Worm (Caenorhabditis elegans) whole organism, L3 larva: ENCODE results near the gene spp-13.

ENCODE experiments used
- R02D3.7 ChIP-seq: fragments of 150-350 bp; optimal IDR thresholded peaks from 2 replicates; lab custom pipeline; 2014; ENCODE audit warnings: missing biosample characterization, missing genetic modification characterization
- ama-1 ChIP-seq: fragments of 150-350 bp; optimal IDR thresholded peaks from 2 replicates; lab custom pipeline; 2018
- ceh-16 ChIP-seq: sonication (generic microtip); optimal IDR thresholded peaks from 2 replicates; lab custom pipeline; 2017; ENCODE audit warnings: missing biosample characterization, missing genetic modification characterization
- ceh-28 ChIP-seq: fragments of 150-350 bp; optimal IDR thresholded peaks from 2 replicates; lab custom pipeline; 2014; ENCODE audit warnings: missing biosample characterization, missing genetic modification reagents, missing genetic modification characterization
- egl-27 ChIP-seq: sonication (generic microtip); optimal IDR thresholded peaks from 4 replicates; lab custom pipeline; 2017; ENCODE audit warnings: missing biosample characterization, missing genetic modification reagents, missing genetic modification characterization
- egl-5 ChIP-seq: fragments of 150-350 bp; optimal IDR thresholded peaks from 2 replicates; lab custom pipeline; 2017; ENCODE audit warnings: missing biosample characterization, missing genetic modification reagents, missing genetic modification characterization, inconsistent platforms
- elt-2 ChIP-seq: sonication (generic microtip); optimal IDR thresholded peaks from 2 replicates; lab custom pipeline; 2016; ENCODE audit warnings: missing genetic modification reagents, mild to moderate bottlenecking, missing genetic modification characterization, missing compliant biosample characterization
- elt-3 ChIP-seq, 3 experiments: fragments of 150-350 bp in 1 of 3; sonication (generic microtip) in 2 of 3; optimal IDR thresholded peaks; 2 replicates in 2 of 3; 4 replicates in 1 of 3; lab custom pipeline; 2014 to 2017; ENCODE audit warnings: missing biosample characterization in 3 of 3, missing genetic modification characterization in 3 of 3
- fkh-10 ChIP-seq: sonication (generic microtip); optimal IDR thresholded peaks from 2 replicates; lab custom pipeline; 2017; ENCODE audit warnings: missing biosample characterization, missing genetic modification reagents, missing genetic modification characterization
- fos-1 ChIP-seq: fragments of 150-350 bp; optimal IDR thresholded peaks from 2 replicates; lab custom pipeline; 2014; ENCODE audit warnings: missing biosample characterization, missing genetic modification characterization
- lin-15B ChIP-seq: fragments of 150-350 bp; optimal IDR thresholded peaks from 2 replicates; lab custom pipeline; 2014; ENCODE audit warnings: missing biosample characterization, missing genetic modification characterization
- lin-39 ChIP-seq: fragments of 150-350 bp; optimal IDR thresholded peaks from 2 replicates; lab custom pipeline; 2018; ENCODE audit warnings: missing biosample characterization, missing genetic modification reagents, missing genetic modification characterization
- lsy-12 ChIP-seq: sonication (generic microtip); optimal IDR thresholded peaks from 2 replicates; lab custom pipeline; 2016; ENCODE audit warnings: mild to moderate bottlenecking, missing genetic modification characterization, missing compliant biosample characterization
- mdl-1 ChIP-seq: fragments of 150-350 bp; optimal IDR thresholded peaks from 2 replicates; lab custom pipeline; 2014; ENCODE audit warnings: missing biosample characterization, missing genetic modification characterization
- nhr-11 ChIP-seq: fragments of 150-350 bp; optimal IDR thresholded peaks from 2 replicates; lab custom pipeline; 2014; ENCODE audit warnings: missing biosample characterization, missing genetic modification characterization
- nhr-23 ChIP-seq: fragments of 150-350 bp; optimal IDR thresholded peaks from 2 replicates; lab custom pipeline; 2014; ENCODE audit warnings: missing biosample characterization, missing genetic modification reagents, missing genetic modification characterization
- nhr-25 ChIP-seq: sonication (generic microtip); optimal IDR thresholded peaks from 2 replicates; lab custom pipeline; 2017; ENCODE audit warnings: missing biosample characterization, missing genetic modification characterization
- nhr-43 ChIP-seq: sonication (generic microtip); optimal IDR thresholded peaks from 2 replicates; lab custom pipeline; 2016; ENCODE audit warnings: mild to moderate bottlenecking, missing genetic modification characterization, missing compliant biosample characterization; ENCODE audit not compliant: poor library complexity, severe bottlenecking
- nhr-67 ChIP-seq: fragments of 150-350 bp; optimal IDR thresholded peaks from 2 replicates; lab custom pipeline; 2014; ENCODE audit warnings: missing biosample characterization, missing genetic modification characterization
- nhr-76 ChIP-seq: fragments of 150-350 bp; sonication (generic microtip); optimal IDR thresholded peaks from 5 replicates; lab custom pipeline; 2014; ENCODE audit warnings: missing biosample characterization, missing genetic modification characterization
- nhr-77 ChIP-seq: fragments of 150-350 bp; optimal IDR thresholded peaks from 2 replicates; lab custom pipeline; 2014; ENCODE audit warnings: missing biosample characterization, missing genetic modification characterization
- pha-4 ChIP-seq: fragments of 150-350 bp; optimal IDR thresholded peaks from 2 replicates; lab custom pipeline; 2014; ENCODE audit warnings: missing biosample characterization, missing genetic modification reagents, missing genetic modification characterization
- pqm-1 ChIP-seq: fragments of 150-350 bp; optimal IDR thresholded peaks from 2 replicates; lab custom pipeline; 2017; ENCODE audit warnings: missing biosample characterization, missing genetic modification characterization, inconsistent platforms
- sea-2 ChIP-seq: fragments of 150-350 bp; sonication (generic microtip); optimal IDR thresholded peaks from 4 replicates; lab custom pipeline; 2014; ENCODE audit warnings: missing biosample characterization, missing genetic modification reagents, missing genetic modification characterization
- skn-1 ChIP-seq: fragments of 150-350 bp; optimal IDR thresholded peaks from 2 replicates; lab custom pipeline; 2014; ENCODE audit warnings: missing biosample characterization, missing genetic modification characterization
- snpc-4 ChIP-seq: fragments of 150-350 bp; optimal IDR thresholded peaks from 2 replicates; lab custom pipeline; 2014; ENCODE audit warnings: missing biosample characterization, missing genetic modification characterization
- tbx-2 ChIP-seq: sonication (generic microtip); optimal IDR thresholded peaks from 2 replicates; lab custom pipeline; 2016; ENCODE audit warnings: mild to moderate bottlenecking, missing genetic modification characterization, missing compliant biosample characterization
- unc-39 ChIP-seq: sonication (generic microtip); optimal IDR thresholded peaks from 4 replicates; lab custom pipeline; 2017; ENCODE audit warnings: missing biosample characterization, missing genetic modification characterization
- ztf-4 ChIP-seq: fragments of 150-350 bp; optimal IDR thresholded peaks from 2 replicates; lab custom pipeline; 2014; ENCODE audit warnings: missing biosample characterization, missing genetic modification characterization

spp-13 gene

ce11 chrX:8455590-8456166 is 37.4 kb upstream of the spp-13 start, which contains the start of gene dpy-6:
Gene dpy-6 (minus strand): TSS chrX:8455640.
- TF ChIP-seq nhr-23 (tag; lab: Kevin White, UChicago) (peak; percentile 36), lin-39 (tag; lab: Kevin White, UChicago) (no peak), elt-3 (tag; optimal IDR thresholded peaks at IDR 0.05; lab: Kevin White, UChicago) (peak in 1 of 3 experiments; percentile 65)

ce11 chrX:8446108-8446507 is 27.8 kb upstream of the spp-13 start, which contains the start of gene F16F9.1:
Gene F16F9.1 (plus strand): TSS chrX:8446408.
- no peak for TF ChIP-seq pqm-1 (tag; lab: Kevin White, UChicago)
- TF ChIP-seq nhr-76 (tag; lab: Kevin White, UChicago) = no peak
- TF ChIP-seq lin-15B (tag; lab: Kevin White, UChicago) = no peak
- TF ChIP-seq ztf-4 (tag; lab: Kevin White, UChicago) = no peak
- TF ChIP-seq ama-1 (lab: Kevin White, UChicago) = no peak
- TF ChIP-seq R02D3.7 (tag; lab: Kevin White, UChicago) = no peak
- no peak for TF ChIP-seq lsy-12 (tag; lab: Kevin White, UChicago)
- TF ChIP-seq mdl-1 (tag; lab: Kevin White, UChicago) = no peak
- no peak for TF ChIP-seq fkh-10
- TF ChIP-seq elt-3 (tag; optimal IDR thresholded peaks at IDR 0.05; lab: Kevin White, UChicago) = no peak
- TF ChIP-seq snpc-4 (tag; lab: Kevin White, UChicago) = no peak
- no peak for TF ChIP-seq nhr-25 (tag; lab: Kevin White, UChicago)
- no peak for TF ChIP-seq nhr-67 (tag; lab: Kevin White, UChicago)
- no peak for TF ChIP-seq ceh-28
- TF ChIP-seq nhr-77 (tag; lab: Kevin White, UChicago) = no peak
- TF ChIP-seq unc-39 (tag; lab: Kevin White, UChicago) = no peak
- no peak for TF ChIP-seq fos-1 (tag; lab: Kevin White, UChicago)
- no peak for TF ChIP-seq sea-2 (GFP tag; lab: Kevin White, UChicago)
- TF ChIP-seq tbx-2 = no peak

- TF ChIP-seq ceh-16 = no peak
- no peak for TF ChIP-seq nhr-11
- TF ChIP-seq sea-2 (GFP tag; lab: Kevin White, UChicago) = no peak
Measured at ce11 chrX:8444922-8445321, 26.6 kb upstream of the spp-13 start.

- peak; percentile 51 for TF ChIP-seq pqm-1 (tag; lab: Kevin White, UChicago)
- no peak for TF ChIP-seq nhr-23 (tag; lab: Kevin White, UChicago)
- TF ChIP-seq pha-4 (tag; lab: Kevin White, UChicago) = peak; percentile 21
- TF ChIP-seq elt-2 (tag; lab: Kevin White, UChicago) = peak; percentile 37
Measured at ce11 chrX:8440001-8440735, 21.8 kb upstream of the spp-13 start.

- no peak for TF ChIP-seq egl-5
- TF ChIP-seq snpc-4 (tag; lab: Kevin White, UChicago) = no peak
- TF ChIP-seq pqm-1 (tag; lab: Kevin White, UChicago) = no peak
- TF ChIP-seq egl-27 (tag; lab: Kevin White, UChicago) = no peak
- no peak for TF ChIP-seq nhr-25 (tag; lab: Kevin White, UChicago)
- no peak for TF ChIP-seq nhr-43 (tag; lab: Kevin White, UChicago)
- TF ChIP-seq nhr-77 (tag; lab: Kevin White, UChicago) = no peak
- TF ChIP-seq nhr-23 (tag; lab: Kevin White, UChicago) = no peak
- TF ChIP-seq skn-1 (tag; lab: Kevin White, UChicago) = no peak
- no peak for TF ChIP-seq tbx-2
- no peak for TF ChIP-seq pha-4 (tag; lab: Kevin White, UChicago)
- TF ChIP-seq sea-2 (GFP tag; lab: Kevin White, UChicago) = no peak
- TF ChIP-seq, all 47 proteins: peak for 0
Measured at ce11 chrX:8438756-8439155, 20.4 kb upstream of the spp-13 start.

ce11 chrX:8432361-8432760 is 14.0 kb upstream of the spp-13 start, which contains the start of gene kin-9:
Gene kin-9 (plus strand): TSS chrX:8432661.
- no peak for TF ChIP-seq egl-27 (tag; lab: Kevin White, UChicago)
- TF ChIP-seq, all 47 proteins: peak for 0
